Fruit fly (Drosophila melanogaster) whole organism: Measurements from ENCODE around the gene Ppm1.

Experiments
- CG8478 ChIP-seq: fragments of >200 bp; optimal IDR thresholded peaks from 2 replicates; lab custom pipeline; 2018; ENCODE audit warnings: inconsistent platforms
- Dll ChIP-seq: fragments of >200 bp; optimal IDR thresholded peaks from 2 replicates; lab custom pipeline; 2017
- EcR ChIP-seq, 2 experiments: fragments of >200 bp; optimal IDR thresholded peaks; 2 replicates each; lab custom pipeline; 2017; ENCODE audit warnings: missing biosample characterization in 2 of 2, missing genetic modification characterization in 2 of 2, missing genetic modification reagents in 2 of 2
- pan ChIP-seq: fragments of >200 bp; optimal IDR thresholded peaks from 2 replicates; lab custom pipeline; 2017
- psq ChIP-seq: fragments of >200 bp; optimal IDR thresholded peaks from 2 replicates; lab custom pipeline; 2017
- usp ChIP-seq: fragments of >200 bp; optimal IDR thresholded peaks from 2 replicates; lab custom pipeline; 2017; ENCODE audit warnings: missing biosample characterization, missing genetic modification characterization, mixed read lengths

Gene Ppm1

DNA sequence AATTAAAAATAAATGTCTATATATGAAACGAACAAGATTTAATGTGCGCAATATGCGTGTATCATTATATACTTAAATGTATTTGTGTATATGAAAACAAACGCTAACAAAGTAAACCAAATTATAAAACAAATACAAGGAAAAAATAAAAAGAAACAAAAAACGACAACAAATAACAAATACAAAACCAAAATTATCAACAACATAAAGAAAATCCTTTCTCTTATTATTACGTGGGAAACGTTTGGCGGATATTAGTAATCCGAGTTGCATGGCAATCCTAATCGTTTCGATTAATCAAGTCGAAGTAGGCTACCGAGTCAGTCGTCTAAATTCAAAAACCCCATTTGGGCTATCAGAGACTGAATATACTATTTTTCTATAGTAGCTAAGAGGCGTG lies at the start of gene Ppm1:
Ppm1 (plus strand) TSS at position 301 of the 400 bp plus-strand sequence.
- TF ChIP-seq pan (lab: Kevin White, UChicago) = no peak
- TF ChIP-seq EcR (GFP tag; optimal IDR thresholded peaks at IDR 0.05; lab: Kevin White, UChicago) = no peak
- no peak for TF ChIP-seq CG8478
- no peak for TF ChIP-seq Dll (lab: Kevin White, UChicago)
- TF ChIP-seq psq = no peak
- no peak for TF ChIP-seq usp (GFP tag; lab: Kevin White, UChicago)

DNA sequence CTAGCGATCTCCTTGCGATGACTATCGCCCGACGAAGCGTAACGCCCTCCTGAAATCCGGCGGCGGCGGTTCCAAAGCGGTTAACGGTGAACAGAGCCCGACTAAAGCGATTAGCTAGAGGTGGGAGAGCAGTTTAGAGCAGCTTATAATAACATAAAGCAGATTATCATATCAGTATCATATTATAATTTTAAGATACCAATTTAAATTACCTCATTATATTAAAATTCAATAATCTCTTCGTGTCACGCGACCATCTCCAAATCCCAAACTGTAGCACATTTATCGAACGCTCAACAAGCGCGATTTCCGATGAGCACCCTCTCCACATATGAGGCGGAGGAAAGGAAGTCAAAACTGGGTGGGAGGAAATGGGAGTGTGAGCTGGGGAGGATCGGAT lies 47.3 kb upstream of the Ppm1 start:
- TF ChIP-seq pan (lab: Kevin White, UChicago) = no peak
- TF ChIP-seq EcR (GFP tag; optimal IDR thresholded peaks at IDR 0.05; lab: Kevin White, UChicago) = no peak
- TF ChIP-seq Dll (lab: Kevin White, UChicago) = no peak
- TF ChIP-seq usp (GFP tag; lab: Kevin White, UChicago) = no peak
- TF ChIP-seq CG8478 = no peak
- TF ChIP-seq psq = no peak

DNA sequence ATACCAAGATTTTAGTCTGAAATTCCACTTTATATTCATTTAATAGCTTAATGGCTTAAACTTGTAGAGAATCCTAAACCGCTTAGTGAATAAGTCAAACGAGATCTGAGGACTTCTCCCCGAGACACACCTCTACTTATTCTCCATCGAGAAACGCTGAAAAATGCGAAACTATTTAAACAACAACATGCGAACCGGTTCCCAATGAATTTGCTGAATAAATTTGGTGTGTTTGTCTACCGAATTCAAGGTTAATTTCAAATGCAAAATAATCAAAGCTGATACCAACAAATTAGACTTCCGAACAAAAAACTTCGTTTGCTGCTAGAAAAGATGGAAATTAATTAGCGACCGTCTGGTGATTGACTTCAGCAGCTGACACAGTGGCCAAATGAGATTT lies 45.0 kb upstream of the Ppm1 start:
- TF ChIP-seq Dll (lab: Kevin White, UChicago) (no peak), pan (lab: Kevin White, UChicago) (no peak), EcR (GFP tag; optimal IDR thresholded peaks at IDR 0.05; lab: Kevin White, UChicago) (no peak), usp (GFP tag; lab: Kevin White, UChicago) (no peak), CG8478 (no peak), psq (no peak)

DNA sequence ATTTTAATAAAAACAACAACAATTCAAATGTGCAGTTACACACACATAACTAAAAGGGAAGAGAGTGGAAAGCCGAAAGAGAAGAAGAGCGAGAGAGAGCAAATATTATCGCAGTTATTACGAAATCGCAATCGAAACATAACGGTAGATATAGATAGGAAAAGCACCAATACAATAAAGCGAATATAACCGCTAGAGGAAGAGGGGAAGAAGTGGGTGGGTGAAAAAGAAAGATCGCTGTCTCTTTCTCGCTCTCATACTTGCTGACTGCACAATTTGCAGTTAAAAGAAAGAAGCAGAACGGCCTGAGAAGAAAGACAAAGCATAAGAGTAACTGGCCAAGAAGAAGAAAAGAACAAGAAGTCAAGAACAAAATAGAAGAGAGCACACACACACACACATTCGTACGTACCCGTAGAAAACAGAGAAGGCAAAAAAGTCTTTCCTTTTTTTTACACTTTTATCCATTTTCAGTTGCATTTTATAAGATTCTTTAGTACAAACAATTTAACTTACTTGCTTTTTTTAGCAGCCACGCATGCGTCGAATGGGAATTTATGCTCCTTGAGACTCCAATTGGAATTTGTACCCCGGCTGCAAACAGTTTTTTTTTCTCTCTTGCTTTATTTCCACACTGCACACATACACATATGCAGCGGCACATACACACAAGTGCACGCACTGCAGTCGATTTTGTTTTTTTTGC lies 41.6 kb upstream of the Ppm1 start:
- TF ChIP-seq psq = no peak
- no peak for TF ChIP-seq EcR (GFP tag; optimal IDR thresholded peaks at IDR 0.05; lab: Kevin White, UChicago)
- no peak for TF ChIP-seq usp (GFP tag; lab: Kevin White, UChicago)
- TF ChIP-seq CG8478 = no peak
- TF ChIP-seq Dll (lab: Kevin White, UChicago) = no peak
- no peak for TF ChIP-seq pan (lab: Kevin White, UChicago)

DNA sequence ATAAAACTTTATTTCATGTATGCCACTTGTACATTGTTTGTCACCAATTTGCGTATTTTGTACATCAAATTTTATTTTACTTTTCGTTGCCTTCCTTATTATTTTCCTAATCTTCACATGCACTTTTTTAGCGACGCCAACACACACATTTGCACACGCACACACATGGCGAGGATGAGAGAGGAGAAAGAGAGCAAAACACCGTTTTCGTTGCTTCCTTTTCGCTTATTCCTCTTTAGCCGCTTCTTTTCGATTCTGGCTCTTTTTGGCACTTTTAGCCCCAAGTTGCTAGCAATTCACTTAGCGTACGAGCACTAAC lies 41.1 kb upstream of the Ppm1 start:
- no peak for TF ChIP-seq Dll (lab: Kevin White, UChicago)
- no peak for TF ChIP-seq psq

DNA sequence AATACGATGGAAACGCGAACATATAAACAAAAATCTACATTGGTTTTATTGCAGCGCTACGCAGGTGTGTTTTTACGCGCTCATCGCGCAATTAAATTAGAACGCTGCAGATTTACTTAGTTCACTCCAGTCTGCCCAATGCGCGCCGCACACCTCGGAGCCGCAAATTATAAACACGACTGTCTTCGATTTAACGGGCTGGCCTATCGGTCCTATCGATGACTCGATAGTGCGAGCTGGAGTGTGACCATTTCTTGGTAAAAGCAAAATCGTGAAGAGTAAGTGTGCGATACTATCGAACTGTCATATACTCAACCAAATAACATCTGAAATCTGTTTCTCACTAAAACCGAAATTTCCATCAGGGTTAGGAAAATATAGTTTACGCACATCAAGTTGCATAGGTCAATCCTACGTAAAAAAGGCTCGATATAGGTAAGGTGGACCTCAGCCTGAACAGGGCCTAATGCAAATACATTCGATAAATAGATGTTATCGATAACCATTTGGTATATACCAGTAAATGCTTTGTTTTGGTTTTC lies 40.6 kb upstream of the Ppm1 start, which contains the start of the genes klar and BORCS6:
klar (minus strand) TSS at position 183 of the 542 bp plus-strand sequence.
BORCS6 (plus strand) TSS at position 420 of the 542 bp plus-strand sequence.
- no peak for TF ChIP-seq Dll (lab: Kevin White, UChicago)
- TF ChIP-seq pan (lab: Kevin White, UChicago) = no peak
- TF ChIP-seq EcR (GFP tag; optimal IDR thresholded peaks at IDR 0.05; lab: Kevin White, UChicago) = peak in 1 of 2 experiments; percentile 2

DNA sequence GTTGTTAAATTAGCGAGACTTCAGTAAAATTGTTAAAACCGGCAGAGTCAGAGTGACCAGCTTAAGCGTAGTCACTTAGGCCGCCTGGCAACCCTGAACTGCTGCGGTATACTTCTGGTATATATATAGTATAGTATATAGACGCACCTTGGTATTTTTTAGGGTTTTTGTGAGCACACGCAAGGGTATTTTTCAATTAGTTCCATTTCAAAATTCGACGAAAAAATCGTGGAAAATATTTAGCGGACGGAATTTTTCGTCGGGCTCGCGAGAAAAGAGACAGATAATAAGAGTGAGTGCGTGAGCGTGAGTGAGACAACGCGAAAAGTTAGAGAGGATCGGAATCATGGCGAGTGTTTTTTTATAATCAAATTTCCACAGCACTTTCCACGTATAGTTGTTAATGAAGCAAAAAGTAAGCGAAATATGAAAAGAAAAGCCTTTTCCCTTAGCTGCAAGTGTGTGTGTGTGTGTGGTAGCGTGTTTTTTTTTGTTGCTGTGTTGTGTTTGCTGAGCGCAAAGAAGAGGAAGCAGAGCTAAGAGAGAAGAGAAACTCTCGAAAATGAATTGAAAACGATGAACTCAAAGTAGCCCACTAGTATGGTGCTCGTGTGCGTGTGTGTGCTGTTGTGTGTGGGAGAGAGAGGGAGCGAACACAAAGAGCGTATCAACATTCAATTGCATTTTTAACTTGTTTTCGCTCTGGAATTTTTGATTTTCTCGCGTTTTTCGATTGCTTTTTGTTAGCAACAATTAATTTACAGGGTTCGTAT lies 38.1 kb upstream of the Ppm1 start, which contains the start of the genes Cypl and Hipk:
Cypl (minus strand) TSS at position 69 of the 773 bp plus-strand sequence.
Hipk (plus strand) TSS at position 198 of the 773 bp plus-strand sequence.
- peak; percentile 80 for TF ChIP-seq Dll (lab: Kevin White, UChicago)
- TF ChIP-seq CG8478 = peak; percentile 18
- TF ChIP-seq usp (GFP tag; lab: Kevin White, UChicago) = no peak
- TF ChIP-seq psq = no peak
- peak in 1 of 2 experiments; percentile 12 for TF ChIP-seq EcR (GFP tag; optimal IDR thresholded peaks at IDR 0.05; lab: Kevin White, UChicago)
- no peak for TF ChIP-seq pan (lab: Kevin White, UChicago)

DNA sequence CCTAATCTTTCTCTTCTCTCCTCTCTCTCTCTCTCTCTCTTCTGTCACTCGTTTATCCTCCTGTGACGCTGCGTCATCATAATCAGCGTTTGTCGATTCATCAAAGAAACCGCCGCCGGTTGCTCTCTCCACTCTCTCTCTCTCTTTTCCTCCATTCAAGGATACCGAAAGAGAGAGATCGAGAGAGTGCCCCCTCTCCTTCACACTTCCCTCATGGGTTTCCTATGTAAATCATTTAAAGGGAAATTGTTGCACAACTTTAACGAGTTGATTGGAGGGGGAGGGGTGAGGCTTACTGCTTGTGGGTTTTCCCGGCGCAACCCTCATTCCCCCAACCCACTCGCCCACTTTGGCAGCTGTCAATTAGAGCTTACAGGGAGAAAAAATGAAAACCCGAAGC lies 36.9 kb upstream of the Ppm1 start:
- TF ChIP-seq Dll (lab: Kevin White, UChicago) (no peak), pan (lab: Kevin White, UChicago) (peak; percentile 61)

DNA sequence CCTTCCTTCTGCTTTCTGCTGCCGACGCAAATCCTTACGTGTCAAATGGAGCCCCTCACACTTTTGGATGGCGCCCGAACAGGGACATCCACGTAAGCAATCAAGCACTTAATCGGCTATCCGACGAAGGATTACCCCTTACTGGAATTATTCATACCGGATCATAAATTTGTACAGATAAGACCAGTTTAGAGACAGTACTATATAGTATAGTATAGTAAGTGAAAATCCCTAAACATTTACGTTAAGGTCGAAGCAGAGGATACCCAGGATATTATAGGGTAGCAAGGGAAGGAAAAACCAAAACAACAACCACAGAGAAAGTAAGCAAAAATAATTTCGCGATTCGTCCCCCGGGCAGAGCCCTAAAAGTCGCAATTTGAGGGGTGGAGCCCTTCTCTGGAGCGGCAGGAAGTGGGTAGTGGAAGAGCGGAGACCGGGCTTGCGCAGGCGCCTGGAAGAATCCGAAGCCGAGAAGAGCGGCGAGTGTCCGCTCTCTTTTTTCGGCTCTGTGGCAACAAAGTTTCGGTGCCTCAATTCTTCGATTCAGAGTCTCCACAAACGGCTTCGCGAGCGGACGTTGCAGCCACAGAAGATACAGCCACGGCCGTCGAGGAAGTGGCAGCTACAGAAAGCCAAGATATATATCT lies 35.5 kb upstream of the Ppm1 start:
- TF ChIP-seq CG8478 = no peak
- no peak for TF ChIP-seq usp (GFP tag; lab: Kevin White, UChicago)
- TF ChIP-seq Dll (lab: Kevin White, UChicago) = no peak
- TF ChIP-seq pan (lab: Kevin White, UChicago) = peak; percentile 83
- TF ChIP-seq psq = no peak
- no peak for TF ChIP-seq EcR (GFP tag; optimal IDR thresholded peaks at IDR 0.05; lab: Kevin White, UChicago)

DNA sequence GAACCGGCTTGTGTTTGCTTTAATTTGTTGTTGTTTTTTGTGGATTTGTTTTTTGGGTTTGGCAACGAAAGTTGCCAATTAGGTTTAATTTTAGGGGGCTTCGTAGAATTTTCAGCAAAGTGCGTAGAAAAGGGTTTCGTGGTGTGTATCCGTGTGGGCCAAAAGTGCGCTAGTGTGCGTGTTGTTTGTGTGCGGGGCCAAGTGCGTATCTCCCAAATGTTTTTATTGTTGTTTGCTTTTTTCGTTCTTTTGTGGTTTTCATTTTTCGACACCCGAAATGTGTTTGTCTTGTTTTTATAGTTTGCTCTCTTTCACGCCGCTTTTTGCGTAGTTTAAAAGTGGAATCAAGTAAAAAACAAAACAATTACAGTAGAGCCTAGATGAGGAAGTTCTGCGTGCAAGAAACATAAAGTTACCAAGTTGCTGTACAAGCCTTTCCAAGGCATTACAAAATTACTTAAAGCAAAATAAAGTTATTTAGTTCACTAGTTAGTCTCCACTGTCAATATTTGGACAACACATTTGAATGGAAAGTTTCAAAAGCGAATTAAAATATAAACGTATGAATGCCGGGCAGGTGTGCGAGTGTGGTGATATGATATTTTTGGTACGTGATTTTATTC lies 34.2 kb upstream of the Ppm1 start:
- TF ChIP-seq CG8478 = no peak
- TF ChIP-seq psq = no peak
- TF ChIP-seq pan (lab: Kevin White, UChicago) = no peak
- no peak for TF ChIP-seq Dll (lab: Kevin White, UChicago)
- no peak for TF ChIP-seq EcR (GFP tag; optimal IDR thresholded peaks at IDR 0.05; lab: Kevin White, UChicago)
- TF ChIP-seq usp (GFP tag; lab: Kevin White, UChicago) = no peak
